Worm (Caenorhabditis elegans): ENCODE measurements around the gene F13H8.1.

The F13H8.1 gene

ce11 chrII:6306125-6306524, 22.9 kb downstream of the F13H8.1 start, which contains the start of gene C29F5.8:
Gene C29F5.8 (plus strand): TSS chrII:6306425.
- TF ChIP-seq egrh-3 (GFP tag; IDR thresholded peaks at IDR 0.05) (no peak), D2030.7 (GFP tag; IDR thresholded peaks at IDR 0.05) (no peak), nhr-80 (tag; optimal IDR thresholded peaks at IDR 0.05) (no peak), pbrm-1 (GFP tag; IDR thresholded peaks at IDR 0.05) (no peak), nhr-27 (tag; optimal IDR thresholded peaks at IDR 0.05) (no peak), ceh-100 (GFP tag; IDR thresholded peaks at IDR 0.05) (no peak), lin-26 (GFP tag; IDR thresholded peaks at IDR 0.05) (no peak), C17E4.6 (GFP tag; IDR thresholded peaks at IDR 0.05) (no peak), F57A8.1 (GFP tag; optimal IDR thresholded peaks at IDR 0.05) (no peak), hlh-12 (tag; optimal IDR thresholded peaks at IDR 0.05) (no peak), bed-2 (GFP tag; IDR thresholded peaks at IDR 0.05) (no peak), atf-7 (tag; optimal IDR thresholded peaks at IDR 0.05) (no peak), hsf-1 (GFP tag; IDR thresholded peaks at IDR 0.05) (no peak), rec-8 (tag; optimal IDR thresholded peaks at IDR 0.05) (no peak), unc-62 (GFP tag; optimal IDR thresholded peaks at IDR 0.05) (no peak)

ce11 chrII:6309198-6309597, 26.0 kb downstream of the F13H8.1 start, which contains the start of gene glb-10:
Gene glb-10 (minus strand): TSS chrII:6309298.
- no peak for TF ChIP-seq tbx-9 (tag; optimal IDR thresholded peaks at IDR 0.05; ENCODE audit: borderline replicate concordance)
- no peak for TF ChIP-seq dox-1 (GFP tag; IDR thresholded peaks at IDR 0.05)
- TF ChIP-seq ztf-6 (GFP tag; IDR thresholded peaks at IDR 0.05): no peak
- no peak for TF ChIP-seq hmg-20 (GFP tag; IDR thresholded peaks at IDR 0.05)
- no peak for TF ChIP-seq tlf-1 (GFP tag; optimal IDR thresholded peaks at IDR 0.05)
- TF ChIP-seq mes-4 (tag; optimal IDR thresholded peaks at IDR 0.05): no peak
- no peak for TF ChIP-seq madf-3 (GFP tag; IDR thresholded peaks at IDR 0.05)
- TF ChIP-seq cebp-2 (GFP tag; IDR thresholded peaks at IDR 0.05): no peak
- TF ChIP-seq Y67H2A.10 (GFP tag; conservative IDR thresholded peaks at IDR 0.05): no peak
- TF ChIP-seq T07F8.4 (tag; optimal IDR thresholded peaks at IDR 0.05): no peak
- no peak for TF ChIP-seq nfya-1 (tag; optimal IDR thresholded peaks at IDR 0.05; ENCODE audit: borderline replicate concordance, insufficient read depth)
- no peak for TF ChIP-seq efl-1 (GFP tag; optimal IDR thresholded peaks at IDR 0.05)
- TF ChIP-seq F23B12.7 (tag; optimal IDR thresholded peaks at IDR 0.05; ENCODE audit: insufficient read depth): no peak
- no peak for TF ChIP-seq zim-3 (tag; optimal IDR thresholded peaks at IDR 0.05)
- no peak for TF ChIP-seq egl-44 (GFP tag; IDR thresholded peaks at IDR 0.05)
- no peak for TF ChIP-seq ceh-58 (GFP tag; IDR thresholded peaks at IDR 0.05)
- no peak for TF ChIP-seq nfyb-1 (GFP tag; IDR thresholded peaks at IDR 0.05)
- TF ChIP-seq ceh-79 (tag; optimal IDR thresholded peaks at IDR 0.05): no peak
- TF ChIP-seq F22D6.2 (tag; optimal IDR thresholded peaks at IDR 0.05): no peak
- TF ChIP-seq cebp-1 (GFP tag; IDR thresholded peaks at IDR 0.05): no peak
- TF ChIP-seq cebp-1 (tag; optimal IDR thresholded peaks at IDR 0.05): no peak

ce11 chrII:6311459-6311858, 28.3 kb downstream of the F13H8.1 start:
- TF ChIP-seq cebp-1 (GFP tag; IDR thresholded peaks at IDR 0.05) (no peak), cebp-1 (tag; optimal IDR thresholded peaks at IDR 0.05) (no peak), hrde-1 (tag; optimal IDR thresholded peaks at IDR 0.05; ENCODE audit: borderline replicate concordance) (no peak), snpc-1.1 (tag; optimal IDR thresholded peaks at IDR 0.05; ENCODE audit: insufficient read depth) (no peak), nfyb-1 (GFP tag; IDR thresholded peaks at IDR 0.05) (no peak), Y67H2A.10 (GFP tag; conservative IDR thresholded peaks at IDR 0.05) (no peak), nhr-27 (tag; optimal IDR thresholded peaks at IDR 0.05) (no peak), cebp-2 (GFP tag; IDR thresholded peaks at IDR 0.05) (no peak), fkh-3 (tag; optimal IDR thresholded peaks at IDR 0.05) (no peak), B0019.2 (GFP tag; conservative IDR thresholded peaks at IDR 0.05) (no peak), lag-1 (GFP tag; IDR thresholded peaks at IDR 0.05) (no peak), ceh-40 (GFP tag; IDR thresholded peaks at IDR 0.05) (no peak), tbx-9 (tag; optimal IDR thresholded peaks at IDR 0.05; ENCODE audit: borderline replicate concordance) (no peak), madf-10 (tag; optimal IDR thresholded peaks at IDR 0.05) (no peak), gei-17 (GFP tag; optimal IDR thresholded peaks at IDR 0.05) (no peak), let-607 (tag; optimal IDR thresholded peaks at IDR 0.05) (no peak), Y56A3A.18 (GFP tag; IDR thresholded peaks at IDR 0.05) (no peak)
